Worm (Caenorhabditis elegans) whole organism, late embryonic: ENCODE measurements around the gene F45E1.1.

Experiments
- ets-4 ChIP-seq: sonication (generic microtip); optimal IDR thresholded peaks from 2 replicates; lab custom pipeline; 2016; ENCODE audit warnings: missing genetic modification characterization, missing compliant biosample characterization
- madf-2 ChIP-seq: sonication (generic microtip); optimal IDR thresholded peaks from 2 replicates; lab custom pipeline; 2017; ENCODE audit warnings: missing genetic modification characterization, missing compliant biosample characterization
- pha-2 ChIP-seq: sonication (generic microtip); optimal IDR thresholded peaks from 2 replicates; lab custom pipeline; 2017; ENCODE audit warnings: mild to moderate bottlenecking, missing genetic modification characterization, missing compliant biosample characterization
- pha-4 ChIP-seq: fragments of 150-350 bp; optimal IDR thresholded peaks from 2 replicates; lab custom pipeline; 2018; ENCODE audit warnings: missing biosample characterization, missing genetic modification reagents, missing genetic modification characterization
- unc-3 ChIP-seq, 2 experiments: fragments of 200-800 bp in 1 of 2; sonication (Bioruptor generic) in 1 of 2; sonication (generic microtip) in 1 of 2; conservative IDR thresholded peaks in 1 of 2; optimal IDR thresholded peaks in 1 of 2; 2 replicates each; pipeline versions ENCODE4 v1.3.6 to Lab custom; 2016 to 2022; ENCODE audit warnings: missing compliant biosample characterization in 2 of 2, missing genetic modification characterization in 2 of 2, missing genetic modification reagents in 1 of 2
- unc-55 ChIP-seq: sonication (generic microtip); optimal IDR thresholded peaks from 2 replicates; lab custom pipeline; 2017; ENCODE audit warnings: missing biosample characterization, missing genetic modification reagents, missing genetic modification characterization

- no peak for TF ChIP-seq ets-4 (tag; lab: Kevin White, UChicago)
- TF ChIP-seq pha-2 (tag; lab: Kevin White, UChicago) = no peak
- no peak for TF ChIP-seq madf-2
- no peak for TF ChIP-seq unc-55
- no peak for TF ChIP-seq unc-3 (GFP tag; conservative IDR thresholded peaks at IDR 0.05; lab: Robert Waterston, UW)
- no peak for TF ChIP-seq unc-3 (tag; optimal IDR thresholded peaks at IDR 0.05; lab: Kevin White, UChicago)
- TF ChIP-seq pha-4 (tag; lab: Kevin White, UChicago) = no peak
Measured at ce11 chrX:7990282-7990681, 13.2 kb upstream of the F45E1.1 start.
